Worm (Caenorhabditis elegans) whole organism, L1 larva: Measurements from ENCODE around the gene R03G8.6.

ENCODE experiments used
- C04F5.9 ChIP-seq: sonication (generic microtip); optimal IDR thresholded peaks from 2 replicates; lab custom pipeline; 2016; ENCODE audit warnings: missing genetic modification characterization, missing compliant biosample characterization
- C16A3.4 ChIP-seq: fragments of 150-350 bp; optimal IDR thresholded peaks from 2 replicates; lab custom pipeline; 2014; ENCODE audit warnings: missing biosample characterization, missing genetic modification characterization
- C34B4.2 ChIP-seq: sonication (generic microtip); optimal IDR thresholded peaks from 2 replicates; lab custom pipeline; 2017; ENCODE audit warnings: mild to moderate bottlenecking, missing genetic modification characterization, missing compliant biosample characterization
- F16B12.6 ChIP-seq: fragments of 150-350 bp; optimal IDR thresholded peaks from 2 replicates; lab custom pipeline; 2014; ENCODE audit warnings: missing biosample characterization, missing genetic modification characterization
- Y116A8C.19 ChIP-seq: sonication (generic microtip); optimal IDR thresholded peaks from 2 replicates; lab custom pipeline; 2016; ENCODE audit warnings: missing compliant biosample characterization, missing genetic modification characterization, borderline replicate concordance
- alr-1 ChIP-seq: fragments of 200-800 bp; sonication (Bioruptor generic); optimal IDR thresholded peaks from 2 replicates; lab custom pipeline; 2018; ENCODE audit warnings: borderline replicate concordance, mild to moderate bottlenecking, missing genetic modification characterization, missing compliant biosample characterization
- ceh-82 ChIP-seq, 3 experiments: fragments of 150-350 bp in 1 of 3; sonication (generic microtip) in 2 of 3; optimal IDR thresholded peaks; 2 replicates each; lab custom pipeline; 2014 to 2017; ENCODE audit warnings: missing biosample characterization in 3 of 3, missing genetic modification characterization in 3 of 3
- ces-1 ChIP-seq: fragments of 150-350 bp; optimal IDR thresholded peaks from 2 replicates; lab custom pipeline; 2014; ENCODE audit warnings: missing biosample characterization, missing genetic modification reagents, missing genetic modification characterization
- dpl-1 ChIP-seq, 3 experiments: fragments of 150-350 bp in 2 of 3; sonication (generic microtip) in 1 of 3; optimal IDR thresholded peaks; 2 replicates each; lab custom pipeline; 2014 to 2017; ENCODE audit warnings: missing biosample characterization in 3 of 3, missing genetic modification characterization in 3 of 3, missing genetic modification reagents in 3 of 3
- egl-27 ChIP-seq, 2 experiments: fragments of 150-350 bp in 1 of 2; sonication (generic microtip); optimal IDR thresholded peaks; 3 replicates each; lab custom pipeline; 2017 to 2018; ENCODE audit warnings: missing biosample characterization in 2 of 2, missing genetic modification characterization in 2 of 2, missing genetic modification reagents in 2 of 2
- elt-2 ChIP-seq: sonication (generic microtip); optimal IDR thresholded peaks from 2 replicates; lab custom pipeline; 2016; ENCODE audit warnings: missing genetic modification characterization, mild to moderate bottlenecking, inconsistent platforms, missing compliant biosample characterization, missing genetic modification reagents
- fkh-8 ChIP-seq: sonication (generic microtip); optimal IDR thresholded peaks from 2 replicates; lab custom pipeline; 2016; ENCODE audit warnings: mild to moderate bottlenecking, missing genetic modification characterization, missing compliant biosample characterization
- fos-1 ChIP-seq: fragments of 150-350 bp; optimal IDR thresholded peaks from 2 replicates; lab custom pipeline; 2014; ENCODE audit warnings: missing biosample characterization, missing genetic modification characterization
- grh-1 ChIP-seq: fragments of 200-800 bp; sonication (Bioruptor generic); IDR thresholded peaks from 2 replicates; pipeline ENCODE4 v1.3.6; 2022; ENCODE audit warnings: missing genetic modification reagents, missing genetic modification characterization, missing compliant biosample characterization
- hlh-4 ChIP-seq: sonication (generic microtip); optimal IDR thresholded peaks from 2 replicates; lab custom pipeline; 2016; ENCODE audit warnings: mild to moderate bottlenecking, missing genetic modification characterization, missing compliant biosample characterization
- hpl-2 ChIP-seq: fragments of 150-350 bp; optimal IDR thresholded peaks from 2 replicates; lab custom pipeline; 2014; ENCODE audit warnings: missing biosample characterization, missing genetic modification reagents, missing genetic modification characterization
- irx-1 ChIP-seq: sonication (generic microtip); optimal IDR thresholded peaks from 2 replicates; lab custom pipeline; 2016; ENCODE audit warnings: missing genetic modification characterization, missing compliant biosample characterization
- isw-1 ChIP-seq: fragments of 200-800 bp; sonication (Bioruptor generic); IDR thresholded peaks from 2 replicates; pipeline ENCODE4 v1.3.6; 2022; ENCODE audit warnings: missing genetic modification characterization, missing compliant biosample characterization
- jun-1 ChIP-seq: fragments of 150-350 bp; optimal IDR thresholded peaks from 2 replicates; lab custom pipeline; 2014; ENCODE audit warnings: missing biosample characterization, missing genetic modification reagents, missing genetic modification characterization
- lin-14 ChIP-seq: fragments of 200-800 bp; sonication (Bioruptor generic); optimal IDR thresholded peaks from 2 replicates; lab custom pipeline; 2018; ENCODE audit warnings: mild to moderate bottlenecking, missing genetic modification characterization, moderate library complexity, missing compliant biosample characterization
- lin-15B ChIP-seq: fragments of 150-350 bp; sonication (generic microtip); optimal IDR thresholded peaks from 3 replicates; lab custom pipeline; 2014; ENCODE audit warnings: missing biosample characterization, missing genetic modification characterization
- lin-39 ChIP-seq: fragments of 150-350 bp; optimal IDR thresholded peaks from 2 replicates; lab custom pipeline; 2014; ENCODE audit warnings: missing biosample characterization, missing genetic modification reagents, missing genetic modification characterization
- lir-3 ChIP-seq: sonication (generic microtip); optimal IDR thresholded peaks from 2 replicates; lab custom pipeline; 2016; ENCODE audit warnings: mild to moderate bottlenecking, missing genetic modification characterization, moderate library complexity, missing compliant biosample characterization; ENCODE audit not compliant: poor library complexity
- lsy-2 ChIP-seq, 2 experiments: fragments of 150-350 bp; optimal IDR thresholded peaks; 2 replicates each; lab custom pipeline; 2014; ENCODE audit warnings: missing biosample characterization in 2 of 2, missing genetic modification characterization in 2 of 2
- mef-2 ChIP-seq: fragments of 150-350 bp; optimal IDR thresholded peaks from 2 replicates; lab custom pipeline; 2014; ENCODE audit warnings: missing biosample characterization, missing genetic modification characterization
- mep-1 ChIP-seq: fragments of 150-350 bp; optimal IDR thresholded peaks from 2 replicates; lab custom pipeline; 2014; ENCODE audit warnings: missing biosample characterization, missing genetic modification characterization
- nhr-11 ChIP-seq: fragments of 150-350 bp; optimal IDR thresholded peaks from 2 replicates; lab custom pipeline; 2014; ENCODE audit warnings: missing biosample characterization, missing genetic modification characterization
- nhr-19 ChIP-seq: fragments of 200-800 bp; sonication (Bioruptor generic); conservative IDR thresholded peaks from 2 replicates; pipeline ENCODE4 v1.3.6; 2022; ENCODE audit warnings: missing genetic modification characterization, missing compliant biosample characterization
- nhr-20 ChIP-seq: sonication (generic microtip); optimal IDR thresholded peaks from 2 replicates; lab custom pipeline; 2016; ENCODE audit warnings: mild to moderate bottlenecking, missing genetic modification characterization, missing compliant biosample characterization
- nhr-28 ChIP-seq: fragments of 150-350 bp; optimal IDR thresholded peaks from 2 replicates; lab custom pipeline; 2014; ENCODE audit warnings: missing biosample characterization, missing genetic modification characterization
- nhr-47 ChIP-seq: sonication (generic microtip); optimal IDR thresholded peaks from 2 replicates; lab custom pipeline; 2016; ENCODE audit warnings: mild to moderate bottlenecking, missing genetic modification characterization, moderate library complexity, missing compliant biosample characterization
- nhr-77 ChIP-seq: fragments of 150-350 bp; optimal IDR thresholded peaks from 2 replicates; lab custom pipeline; 2014; ENCODE audit warnings: missing biosample characterization, missing genetic modification characterization
- nhr-90 ChIP-seq: sonication (generic microtip); optimal IDR thresholded peaks from 2 replicates; lab custom pipeline; 2016; ENCODE audit warnings: mild to moderate bottlenecking, missing genetic modification characterization, missing compliant biosample characterization; ENCODE audit not compliant: poor library complexity
- pag-3 ChIP-seq: sonication (generic microtip); optimal IDR thresholded peaks from 2 replicates; lab custom pipeline; 2017; ENCODE audit warnings: missing genetic modification characterization, mild to moderate bottlenecking, missing compliant biosample characterization, antibody characterized with exemption, borderline replicate concordance; ENCODE audit not compliant: insufficient read depth
- pax-3 ChIP-seq: fragments of 200-800 bp; sonication (Bioruptor generic); optimal IDR thresholded peaks from 2 replicates; lab custom pipeline; 2018; ENCODE audit warnings: mild to moderate bottlenecking, missing genetic modification characterization, moderate library complexity, missing compliant biosample characterization
- pqm-1 ChIP-seq: sonication (generic microtip); optimal IDR thresholded peaks from 3 replicates; lab custom pipeline; 2017; ENCODE audit warnings: missing biosample characterization, missing genetic modification characterization
- rnt-1 ChIP-seq: sonication (generic microtip); optimal IDR thresholded peaks from 2 replicates; lab custom pipeline; 2016; ENCODE audit warnings: mild to moderate bottlenecking, missing genetic modification characterization, moderate library complexity, missing compliant biosample characterization
- snpc-4 ChIP-seq: fragments of 150-350 bp; optimal IDR thresholded peaks from 2 replicates; lab custom pipeline; 2014; ENCODE audit warnings: missing biosample characterization, missing genetic modification characterization
- snu-23 ChIP-seq: sonication (generic microtip); optimal IDR thresholded peaks from 2 replicates; lab custom pipeline; 2016; ENCODE audit warnings: missing genetic modification characterization, missing compliant biosample characterization
- sox-4 ChIP-seq: sonication (generic microtip); optimal IDR thresholded peaks from 2 replicates; lab custom pipeline; 2016; ENCODE audit warnings: missing genetic modification characterization, missing compliant biosample characterization
- sup-37 ChIP-seq: fragments of 200-800 bp; sonication (Bioruptor generic); optimal IDR thresholded peaks from 2 replicates; lab custom pipeline; 2018; ENCODE audit warnings: mild to moderate bottlenecking, missing genetic modification characterization, missing compliant biosample characterization
- tbx-2 ChIP-seq: sonication (generic microtip); optimal IDR thresholded peaks from 2 replicates; lab custom pipeline; 2016; ENCODE audit warnings: missing genetic modification characterization, missing compliant biosample characterization
- tlp-1 ChIP-seq: fragments of 150-350 bp; optimal IDR thresholded peaks from 2 replicates; lab custom pipeline; 2014; ENCODE audit warnings: missing biosample characterization, missing genetic modification characterization
- unc-130 ChIP-seq: fragments of 150-350 bp; optimal IDR thresholded peaks from 2 replicates; lab custom pipeline; 2017; ENCODE audit warnings: missing biosample characterization, missing genetic modification characterization, inconsistent platforms
- unc-86 ChIP-seq: sonication (generic microtip); optimal IDR thresholded peaks from 2 replicates; lab custom pipeline; 2016; ENCODE audit warnings: missing genetic modification characterization, missing compliant biosample characterization
- unc-98 ChIP-seq: fragments of 200-800 bp; sonication (Bioruptor generic); IDR thresholded peaks from 2 replicates; pipeline ENCODE4 v1.3.6; 2022; ENCODE audit warnings: missing genetic modification characterization, missing compliant biosample characterization
- vab-15 ChIP-seq: sonication (generic microtip); optimal IDR thresholded peaks from 2 replicates; lab custom pipeline; 2017; ENCODE audit warnings: missing genotype, mild to moderate bottlenecking, missing genetic modification characterization, missing compliant biosample characterization
- zag-1 ChIP-seq: fragments of 150-350 bp; optimal IDR thresholded peaks from 2 replicates; lab custom pipeline; 2014; ENCODE audit warnings: missing biosample characterization, missing genetic modification characterization
- zip-4 ChIP-seq: fragments of 200-800 bp; sonication (Bioruptor generic); optimal IDR thresholded peaks from 2 replicates; lab custom pipeline; 2018; ENCODE audit warnings: mild to moderate bottlenecking, missing genetic modification characterization, moderate library complexity, missing compliant biosample characterization
- ztf-11 ChIP-seq, 2 experiments: sonication (generic microtip); optimal IDR thresholded peaks; 2 replicates each; lab custom pipeline; 2016 to 2017; ENCODE audit warnings: missing genetic modification characterization in 2 of 2, missing biosample characterization in 1 of 2, missing compliant biosample characterization in 1 of 2
- ztf-4 ChIP-seq: fragments of 150-350 bp; optimal IDR thresholded peaks from 2 replicates; lab custom pipeline; 2014; ENCODE audit warnings: missing biosample characterization, missing genetic modification characterization

Gene R03G8.6

ce11 chrX:13144975-13145618 is 44.8 kb upstream of the R03G8.6 start (continued):
- TF ChIP-seq ces-1 (GFP tag; lab: Kevin White, UChicago): no peak
- TF ChIP-seq nhr-90 (tag; lab: Kevin White, UChicago): peak; percentile 90
- TF ChIP-seq mef-2 (tag; lab: Kevin White, UChicago): peak; percentile 71
- TF ChIP-seq snu-23 (GFP tag; lab: Kevin White, UChicago): peak; percentile 98
- TF ChIP-seq lsy-2 (tag; optimal IDR thresholded peaks at IDR 0.05; lab: Kevin White, UChicago): peak; percentile 82 to 92
- TF ChIP-seq pag-3 (tag; lab: Kevin White, UChicago): no peak
- peak; percentile 53 to 89 for TF ChIP-seq egl-27 (tag; optimal IDR thresholded peaks at IDR 0.05; lab: Kevin White, UChicago)
- TF ChIP-seq unc-86: peak; percentile 98
- TF ChIP-seq unc-130: peak; percentile 34
- TF ChIP-seq unc-98: no peak
- TF ChIP-seq alr-1 (tag; lab: Kevin White, UChicago): no peak
- TF ChIP-seq ceh-82 (tag; optimal IDR thresholded peaks at IDR 0.05; lab: Kevin White, UChicago): peak; percentile 60 to 94 (median 91)
- peak; percentile 96 for TF ChIP-seq fkh-8 (tag; lab: Kevin White, UChicago)
- TF ChIP-seq lin-15B (tag; lab: Kevin White, UChicago): no peak
- no peak for TF ChIP-seq zag-1 (tag; lab: Kevin White, UChicago)
- TF ChIP-seq C16A3.4 (tag; lab: Kevin White, UChicago): peak; percentile 86
- TF ChIP-seq ztf-4 (tag; lab: Kevin White, UChicago): peak; percentile 95
- TF ChIP-seq nhr-11 (tag; lab: Kevin White, UChicago): peak; percentile 72
- TF ChIP-seq nhr-47: peak; percentile 97
- peak; percentile 98 for TF ChIP-seq nhr-20 (tag; lab: Kevin White, UChicago)
- TF ChIP-seq nhr-19 (GFP tag; lab: Robert Waterston, UW): peak; percentile 94
- peak; percentile 93 for TF ChIP-seq irx-1 (tag; lab: Kevin White, UChicago)
- TF ChIP-seq sox-4: peak; percentile 87
- TF ChIP-seq vab-15 (tag; lab: Kevin White, UChicago): peak; percentile 1
- peak; percentile 75 for TF ChIP-seq snpc-4 (tag; lab: Kevin White, UChicago)
- TF ChIP-seq isw-1 (GFP tag; lab: Robert Waterston, UW): peak; percentile 83
- TF ChIP-seq fos-1 (tag; lab: Kevin White, UChicago): peak; percentile 87
- TF ChIP-seq hlh-4 (tag; lab: Kevin White, UChicago): peak; percentile 0
- peak; percentile 94 for TF ChIP-seq nhr-77
- TF ChIP-seq lir-3 (tag; lab: Kevin White, UChicago): peak; percentile 85
- peak; percentile 80 for TF ChIP-seq zip-4 (GFP tag; lab: Kevin White, UChicago)
- TF ChIP-seq sup-37 (GFP tag; lab: Kevin White, UChicago): peak; percentile 86
- TF ChIP-seq Y116A8C.19 (tag; lab: Kevin White, UChicago): no peak
- TF ChIP-seq elt-2 (tag; lab: Kevin White, UChicago): peak; percentile 79
- TF ChIP-seq tbx-2 (tag; lab: Kevin White, UChicago): peak; percentile 97
- TF ChIP-seq nhr-28: no peak
- no peak for TF ChIP-seq tlp-1 (tag; lab: Kevin White, UChicago)
- no peak for TF ChIP-seq C34B4.2 (tag; lab: Kevin White, UChicago)
- TF ChIP-seq jun-1 (tag; lab: Kevin White, UChicago): peak; percentile 96
- TF ChIP-seq lin-39: peak; percentile 34
- TF ChIP-seq rnt-1 (tag; lab: Kevin White, UChicago): peak; percentile 88
- peak; percentile 23 for TF ChIP-seq F16B12.6 (tag; lab: Kevin White, UChicago)
- TF ChIP-seq pax-3 (tag; lab: Kevin White, UChicago): peak; percentile 88
- peak; percentile 76 for TF ChIP-seq hpl-2 (GFP tag; lab: Kevin White, UChicago)
- TF ChIP-seq C04F5.9 (tag; lab: Kevin White, UChicago): peak; percentile 65
- no peak for TF ChIP-seq pqm-1 (tag; lab: Kevin White, UChicago)
- TF ChIP-seq ztf-11 (tag; optimal IDR thresholded peaks at IDR 0.05; lab: Kevin White, UChicago): peak in 1 of 2 experiments; percentile 89
- TF ChIP-seq grh-1: peak; percentile 79
- peak; percentile 99 for TF ChIP-seq lin-14 (GFP tag; lab: Kevin White, UChicago)
- peak; percentile 94 for TF ChIP-seq mep-1 (tag; lab: Kevin White, UChicago)
- peak; percentile 47 to 58 (median 54) for TF ChIP-seq dpl-1 (GFP tag; optimal IDR thresholded peaks at IDR 0.05; lab: Kevin White, UChicago)
